Fruit fly (Drosophila melanogaster) whole organism, embryonic: ENCODE measurements around the gene Tengl3.

Source experiments
- Adf1 ChIP-seq: fragments of 200-800 bp; sonication (Bioruptor generic); IDR thresholded peaks from 2 replicates; pipeline ENCODE4 v1.3.6; 2022; ENCODE audit warnings: missing biosample characterization, missing genetic modification characterization
- B-H2 ChIP-seq: fragments of 200-800 bp; sonication (Bioruptor generic); optimal IDR thresholded peaks from 2 replicates; lab custom pipeline; 2018; ENCODE audit warnings: missing biosample characterization, mild to moderate bottlenecking, missing genetic modification characterization
- BEAF-32 ChIP-seq: fragments of 200-800 bp; sonication (Bioruptor generic); optimal IDR thresholded peaks from 3 replicates; lab custom pipeline; 2017; ENCODE audit warnings: missing biosample characterization, missing genetic modification characterization, mild to moderate bottlenecking, moderate library complexity, missing genetic modification reagents
- Bgb ChIP-seq: fragments of 200-800 bp; sonication (Bioruptor generic); IDR thresholded peaks from 2 replicates; pipeline ENCODE4 v1.3.6; 2022; ENCODE audit warnings: missing biosample characterization, missing genetic modification characterization; ENCODE audit not compliant: partially characterized antibody
- Blimp-1 ChIP-seq: fragments of 200-800 bp; sonication (Bioruptor generic); optimal IDR thresholded peaks from 3 replicates; lab custom pipeline; 2018; ENCODE audit warnings: missing biosample characterization, missing genetic modification characterization, mild to moderate bottlenecking, moderate library complexity, missing genetic modification reagents
- CG10209 ChIP-seq: fragments of 200-800 bp; sonication (Bioruptor generic); optimal IDR thresholded peaks from 3 replicates; lab custom pipeline; 2017; ENCODE audit warnings: missing biosample characterization, mild to moderate bottlenecking, missing genetic modification characterization, missing genetic modification reagents
- CG10321 ChIP-seq: fragments of 200-800 bp; sonication (Bioruptor generic); IDR thresholded peaks from 2 replicates; pipeline ENCODE4 v1.3.6; 2022; ENCODE audit warnings: missing biosample characterization, missing genetic modification characterization
- CG15479 ChIP-seq: fragments of 200-800 bp; sonication (Bioruptor generic); optimal IDR thresholded peaks from 3 replicates; lab custom pipeline; 2019; ENCODE audit warnings: missing biosample characterization, mild to moderate bottlenecking, missing genetic modification characterization, moderate library complexity
- CG15696 ChIP-seq: fragments of 200-800 bp; sonication (Bioruptor generic); optimal IDR thresholded peaks from 2 replicates; lab custom pipeline; 2019; ENCODE audit warnings: missing biosample characterization, mild to moderate bottlenecking, missing genetic modification characterization, moderate library complexity
- CG17186 ChIP-seq: fragments of 200-800 bp; sonication (Bioruptor generic); optimal IDR thresholded peaks from 3 replicates; lab custom pipeline; 2017; ENCODE audit warnings: missing biosample characterization, missing genetic modification reagents, missing genetic modification characterization
- CG32767 ChIP-seq: fragments of 200-800 bp; sonication (Bioruptor generic); IDR thresholded peaks from 2 replicates; pipeline ENCODE4 v1.3.6; 2022; ENCODE audit warnings: missing biosample characterization, missing genetic modification characterization
- CG4424 ChIP-seq: fragments of 200-800 bp; sonication (Bioruptor generic); optimal IDR thresholded peaks from 3 replicates; lab custom pipeline; 2016; ENCODE audit warnings: missing biosample characterization, missing genetic modification characterization
- CG4730 ChIP-seq: fragments of 200-800 bp; sonication (Bioruptor generic); IDR thresholded peaks from 2 replicates; pipeline ENCODE4 v1.3.6; 2022; ENCODE audit warnings: missing biosample characterization, missing genetic modification characterization
- CG4854 ChIP-seq: fragments of 200-800 bp; sonication (Bioruptor generic); optimal IDR thresholded peaks from 2 replicates; lab custom pipeline; 2016; ENCODE audit warnings: missing biosample characterization, missing genetic modification characterization, inconsistent platforms
- CG7372 ChIP-seq: fragments of 200-800 bp; sonication (Bioruptor generic); IDR thresholded peaks from 2 replicates; pipeline ENCODE4 v1.3.6; 2022; ENCODE audit warnings: missing biosample characterization, missing genetic modification characterization
- CG7786 ChIP-seq: fragments of 200-800 bp; sonication (Bioruptor generic); optimal IDR thresholded peaks from 2 replicates; lab custom pipeline; 2016; ENCODE audit warnings: missing biosample characterization, missing genetic modification characterization
- CG8089 ChIP-seq: fragments of 200-800 bp; sonication (Bioruptor generic); optimal IDR thresholded peaks from 3 replicates; lab custom pipeline; 2016; ENCODE audit warnings: missing biosample characterization, missing genetic modification characterization
- CG8281 ChIP-seq: fragments of 200-800 bp; sonication (Bioruptor generic); optimal IDR thresholded peaks from 2 replicates; lab custom pipeline; 2018; ENCODE audit warnings: missing biosample characterization, mild to moderate bottlenecking, missing genetic modification characterization, moderate library complexity
- CG9817 ChIP-seq: fragments of 200-800 bp; sonication (Bioruptor generic); optimal IDR thresholded peaks from 2 replicates; lab custom pipeline; 2018; ENCODE audit warnings: missing biosample characterization, mild to moderate bottlenecking, missing genetic modification characterization, moderate library complexity
- Chrac-16 ChIP-seq: fragments of 200-800 bp; sonication (Bioruptor generic); optimal IDR thresholded peaks from 3 replicates; lab custom pipeline; 2016; ENCODE audit warnings: missing biosample characterization, missing genetic modification characterization
- Drgx ChIP-seq: fragments of 200-800 bp; sonication (Bioruptor generic); IDR thresholded peaks from 2 replicates; pipeline ENCODE4 v1.3.6; 2022; ENCODE audit warnings: missing biosample characterization, missing genetic modification characterization
- E2f2 ChIP-seq: fragments of 200-800 bp; sonication (Bioruptor generic); IDR thresholded peaks from 2 replicates; pipeline ENCODE4 v1.3.6; 2022; ENCODE audit warnings: missing biosample characterization, missing genetic modification characterization
- Ets65A ChIP-seq: fragments of 200-800 bp; sonication (Bioruptor generic); peaks from one replicate; lab custom pipeline; 2016; ENCODE audit warnings: missing biosample characterization, missing genetic modification characterization
- Med ChIP-seq: fragments of 200-800 bp; sonication (Bioruptor generic); peaks from one replicate; lab custom pipeline; 2016; ENCODE audit warnings: missing biosample characterization, missing genetic modification characterization, mild to moderate bottlenecking, inconsistent platforms, moderate library complexity
- Nf-YB ChIP-seq: fragments of 200-800 bp; sonication (Bioruptor generic); optimal IDR thresholded peaks from 3 replicates; lab custom pipeline; 2019; ENCODE audit warnings: missing biosample characterization, mild to moderate bottlenecking, missing genetic modification characterization, moderate library complexity
- Oli ChIP-seq: fragments of 200-800 bp; sonication (Bioruptor generic); optimal IDR thresholded peaks from 2 replicates; lab custom pipeline; 2018; ENCODE audit warnings: missing biosample characterization, mild to moderate bottlenecking, missing genetic modification characterization, moderate library complexity
- Sox100B ChIP-seq: fragments of 200-800 bp; sonication (Bioruptor generic); optimal IDR thresholded peaks from 3 replicates; lab custom pipeline; 2018; ENCODE audit warnings: missing biosample characterization, mild to moderate bottlenecking, missing genetic modification characterization
- Sry-δ ChIP-seq: fragments of 200-800 bp; sonication (Bioruptor generic); optimal IDR thresholded peaks from 2 replicates; lab custom pipeline; 2016; ENCODE audit warnings: missing biosample characterization, missing genetic modification characterization
- Usf ChIP-seq: fragments of 200-800 bp; sonication (Bioruptor generic); optimal IDR thresholded peaks from 2 replicates; lab custom pipeline; 2017; ENCODE audit warnings: missing genotype, missing biosample characterization, missing genetic modification characterization
- Vsx1 ChIP-seq: fragments of 200-800 bp; sonication (Bioruptor generic); optimal IDR thresholded peaks from 2 replicates; lab custom pipeline; 2017; ENCODE audit warnings: missing biosample characterization, mild to moderate bottlenecking, missing genetic modification characterization, missing genetic modification reagents
- aop ChIP-seq: fragments of 200-800 bp; sonication (Bioruptor generic); IDR thresholded peaks from 2 replicates; pipeline ENCODE4 v1.3.6; 2022; ENCODE audit warnings: missing biosample characterization, missing genetic modification characterization
- cato ChIP-seq: fragments of 200-800 bp; sonication (Bioruptor generic); optimal IDR thresholded peaks from 2 replicates; lab custom pipeline; 2016; ENCODE audit warnings: missing biosample characterization, missing genetic modification characterization, borderline replicate concordance
- crp ChIP-seq, 2 experiments: fragments of 200-800 bp; sonication (Bioruptor generic); optimal IDR thresholded peaks; 2 replicates in 1 of 2; 3 replicates in 1 of 2; lab custom pipeline; 2017; ENCODE audit warnings: missing biosample characterization in 2 of 2, missing genetic modification characterization in 2 of 2, mild to moderate bottlenecking in 1 of 2, moderate library complexity in 1 of 2
- dan ChIP-seq: fragments of 200-800 bp; sonication (Bioruptor generic); IDR thresholded peaks from 2 replicates; pipeline ENCODE4 v1.3.6; 2022; ENCODE audit warnings: missing biosample characterization, missing genetic modification characterization
- danr ChIP-seq: fragments of 200-800 bp; sonication (Bioruptor generic); IDR thresholded peaks from 2 replicates; pipeline ENCODE4 v1.3.6; 2022; ENCODE audit warnings: missing biosample characterization, missing genetic modification characterization
- jumu ChIP-seq: fragments of 200-800 bp; sonication (Bioruptor generic); optimal IDR thresholded peaks from 3 replicates; lab custom pipeline; 2016; ENCODE audit warnings: missing biosample characterization, missing genetic modification characterization
- ken ChIP-seq: fragments of 200-800 bp; sonication (Bioruptor generic); IDR thresholded peaks from 3 replicates; pipeline ENCODE4 v1.3.6; 2022; ENCODE audit warnings: missing biosample characterization, missing genetic modification characterization
- lab ChIP-seq: fragments of 200-800 bp; sonication (Bioruptor generic); optimal IDR thresholded peaks from 3 replicates; lab custom pipeline; 2017; ENCODE audit warnings: missing biosample characterization, missing genetic modification characterization, mild to moderate bottlenecking, moderate library complexity, missing genetic modification reagents
- pan ChIP-seq, 4 experiments: fragments of >200 bp in 3 of 4; fragments of 200-800 bp in 1 of 4; sonication (Bioruptor generic) in 1 of 4; optimal IDR thresholded peaks in 3 of 4; IDR thresholded peaks in 1 of 4; 2 replicates each; pipeline versions ENCODE4 v1.3.6 to Lab custom; 2017 to 2022; ENCODE audit warnings: missing biosample characterization in 2 of 4, missing genetic modification characterization in 2 of 4, mixed read lengths in 1 of 4
- pfk ChIP-seq: fragments of 200-800 bp; sonication (Bioruptor generic); optimal IDR thresholded peaks from 2 replicates; lab custom pipeline; 2018; ENCODE audit warnings: missing biosample characterization, mild to moderate bottlenecking, missing genetic modification characterization, moderate library complexity
- prd ChIP-seq, 3 experiments: fragments of >200 bp in 2 of 3; fragments of 200-800 bp in 1 of 3; sonication (Bioruptor generic) in 1 of 3; optimal IDR thresholded peaks in 2 of 3; IDR thresholded peaks in 1 of 3; 2 replicates in 2 of 3; 3 replicates in 1 of 3; pipeline versions ENCODE4 v1.3.6 to Lab custom; 2017 to 2022; ENCODE audit warnings: missing biosample characterization in 1 of 3, missing genetic modification characterization in 1 of 3
- repo ChIP-seq: fragments of 200-800 bp; sonication (Bioruptor generic); optimal IDR thresholded peaks from 2 replicates; lab custom pipeline; 2016; ENCODE audit warnings: missing biosample characterization, missing genetic modification characterization
- sd ChIP-seq: fragments of 200-800 bp; sonication (Bioruptor generic); optimal IDR thresholded peaks from 3 replicates; lab custom pipeline; 2018; ENCODE audit warnings: missing biosample characterization, mild to moderate bottlenecking, missing genetic modification characterization, moderate library complexity
- slou ChIP-seq: fragments of 200-800 bp; sonication (Bioruptor generic); optimal IDR thresholded peaks from 3 replicates; lab custom pipeline; 2016; ENCODE audit warnings: missing biosample characterization, missing genetic modification characterization
- tio ChIP-seq: fragments of 200-800 bp; sonication (Bioruptor generic); optimal IDR thresholded peaks from 2 replicates; lab custom pipeline; 2017; ENCODE audit warnings: missing biosample characterization, missing genetic modification characterization, inconsistent platforms
- trem ChIP-seq: fragments of 200-800 bp; optimal IDR thresholded peaks from 3 replicates; lab custom pipeline; 2019; ENCODE audit warnings: missing biosample characterization, mild to moderate bottlenecking, missing genetic modification characterization, moderate library complexity
- ttk ChIP-seq: fragments of 200-800 bp; sonication (Bioruptor generic); IDR thresholded peaks from 2 replicates; pipeline ENCODE4 v2.1.2; 2022; ENCODE audit warnings: missing biosample characterization, missing genetic modification characterization
- tx ChIP-seq: fragments of 200-800 bp; sonication (Bioruptor generic); optimal IDR thresholded peaks from 2 replicates; lab custom pipeline; 2016; ENCODE audit warnings: missing biosample characterization, missing genetic modification characterization
- wdn ChIP-seq: fragments of 200-800 bp; sonication (Bioruptor generic); IDR thresholded peaks from 2 replicates; pipeline ENCODE4 v1.3.6; 2022; ENCODE audit warnings: missing biosample characterization, missing genetic modification characterization

Tengl3 gene

DNA sequence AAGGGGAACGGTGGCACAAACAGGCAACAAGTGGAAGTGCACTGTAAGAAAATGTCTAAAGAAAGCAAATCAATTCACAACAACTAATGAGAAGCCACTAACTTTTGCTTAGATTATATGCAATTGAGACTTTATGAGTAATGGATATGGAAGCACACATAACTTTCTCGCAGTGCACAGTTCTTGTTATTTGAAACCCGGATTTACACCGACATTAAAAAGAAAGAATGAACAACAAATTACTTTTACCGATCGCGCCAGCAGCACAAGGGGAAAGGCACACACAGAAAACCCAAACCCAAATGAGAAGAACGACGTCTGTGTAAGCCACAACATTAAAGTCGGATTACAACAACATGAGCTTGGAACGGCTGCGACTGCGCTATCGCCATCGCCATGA, 49.0 kb downstream of the Tengl3 start (continued):
- TF ChIP-seq slou (GFP tag; lab: Kevin White, UChicago): no peak
- TF ChIP-seq lab (GFP tag; lab: Kevin White, UChicago): peak; percentile 19
- TF ChIP-seq CG4854 (GFP tag; lab: Kevin White, UChicago): no peak
- peak; percentile 25; the same call in 1 of the 2 replicates for TF ChIP-seq dan (GFP tag; lab: Robert Waterston, UW)
- peak; percentile 23; the same call in 1 of the 2 replicates for TF ChIP-seq CG7372 (GFP tag; lab: Robert Waterston, UW)
- TF ChIP-seq Nf-YB (GFP tag; lab: Kevin White, UChicago): peak; percentile 36
- 0 out of 3 replicates have a peak, but pooled peaks have one; percentile 17 for TF ChIP-seq ken (GFP tag; lab: Robert Waterston, UW)
- TF ChIP-seq wdn (GFP tag; lab: Robert Waterston, UW): no peak
- TF ChIP-seq Vsx1 (GFP tag; lab: Kevin White, UChicago): no peak
- TF ChIP-seq ttk (GFP tag; lab: Robert Waterston, UW): no peak; the same call in 1 of the 2 replicates
- TF ChIP-seq tx (GFP tag; lab: Kevin White, UChicago): peak; percentile 7
- TF ChIP-seq Adf1 (GFP tag; lab: Robert Waterston, UW): no peak
- TF ChIP-seq sd (tag; lab: Kevin White, UChicago): no peak
- no peak for TF ChIP-seq prd (optimal IDR thresholded peaks at IDR 0.05; lab: Kevin White, UChicago)
- TF ChIP-seq prd (GFP tag; IDR thresholded peaks at IDR 0.05; lab: Robert Waterston, UW): peak; percentile 82
- no peak for TF ChIP-seq CG32767 (GFP tag; lab: Robert Waterston, UW)
- 0 out of 2 replicates have a peak, but pooled peaks have one; percentile 14 for TF ChIP-seq E2f2 (GFP tag; lab: Robert Waterston, UW)
- no peak for TF ChIP-seq Bgb
- peak; percentile 93 for TF ChIP-seq Ets65A
- TF ChIP-seq Sox100B: peak; percentile 53
- peak; percentile 55 for TF ChIP-seq repo (GFP tag; lab: Kevin White, UChicago)
- peak; percentile 68 for TF ChIP-seq CG15696 (tag; lab: Kevin White, UChicago)
- peak; percentile 67 for TF ChIP-seq CG10209 (GFP tag; lab: Kevin White, UChicago)
- TF ChIP-seq CG8281 (tag; lab: Kevin White, UChicago): peak; percentile 13
- TF ChIP-seq crp (GFP tag; optimal IDR thresholded peaks at IDR 0.05; lab: Kevin White, UChicago): no peak
- no peak for TF ChIP-seq B-H2 (GFP tag; lab: Kevin White, UChicago)
- TF ChIP-seq tio (GFP tag; lab: Kevin White, UChicago): no peak
- TF ChIP-seq Med (GFP tag; lab: Kevin White, UChicago): peak; percentile 92
- no peak for TF ChIP-seq pan (optimal IDR thresholded peaks at IDR 0.05; lab: Kevin White, UChicago)
- peak in 1 of 2 experiments; percentile 62 for TF ChIP-seq pan (GFP tag; optimal IDR thresholded peaks at IDR 0.05 in 1 of 2, IDR thresholded peaks at IDR 0.05 in 1 of 2)
- TF ChIP-seq Blimp-1 (GFP tag; lab: Kevin White, UChicago): peak; percentile 87
- no peak for TF ChIP-seq CG15479 (GFP tag; lab: Kevin White, UChicago)
- peak; percentile 79 for TF ChIP-seq Chrac-16
- TF ChIP-seq CG10321 (GFP tag; lab: Robert Waterston, UW): no peak
- peak; percentile 65 for TF ChIP-seq Oli (tag; lab: Kevin White, UChicago)
- TF ChIP-seq cato (GFP tag; lab: Kevin White, UChicago): peak; percentile 24
- TF ChIP-seq jumu: peak; percentile 59
- peak; percentile 75 for TF ChIP-seq trem (tag; lab: Kevin White, UChicago)
- peak; percentile 15 for TF ChIP-seq Sry-δ (GFP tag; lab: Kevin White, UChicago)
- TF ChIP-seq pfk (GFP tag; lab: Kevin White, UChicago): no peak
- no peak for TF ChIP-seq BEAF-32
- peak; percentile 19; the same call in 1 of the 2 replicates for TF ChIP-seq Drgx
- TF ChIP-seq aop (GFP tag; lab: Robert Waterston, UW): peak; percentile 53; the same call in 1 of the 2 replicates
- no peak for TF ChIP-seq CG9817
- TF ChIP-seq CG7786 (GFP tag; lab: Kevin White, UChicago): peak; percentile 20
- TF ChIP-seq CG8089 (GFP tag; lab: Kevin White, UChicago): peak; percentile 75
- TF ChIP-seq Usf: peak; percentile 41
- peak; percentile 79 for TF ChIP-seq CG4424
- TF ChIP-seq danr (GFP tag; lab: Robert Waterston, UW): no peak
- 0 out of 2 replicates have a peak, but pooled peaks have one; percentile 21 for TF ChIP-seq CG4730
- TF ChIP-seq CG17186 (GFP tag; lab: Kevin White, UChicago): peak; percentile 13
